Fruit fly (Drosophila melanogaster) whole organism, embryonic: ENCODE data around the gene Zw.

Experiments used
- Aef1 ChIP-seq: fragments of 200-800 bp; sonication (Bioruptor generic); IDR thresholded peaks from 3 replicates; pipeline ENCODE4 v1.3.6; 2022; ENCODE audit warnings: missing biosample characterization, missing genetic modification characterization
- Atf3 ChIP-seq: fragments of 200-800 bp; sonication (Bioruptor generic); optimal IDR thresholded peaks from 3 replicates; lab custom pipeline; 2016; ENCODE audit warnings: missing biosample characterization, missing genetic modification characterization
- Atf6 ChIP-seq: fragments of 200-800 bp; sonication (Bioruptor generic); IDR thresholded peaks from 2 replicates; pipeline ENCODE4 v1.3.6; 2022; ENCODE audit warnings: missing biosample characterization, missing genetic modification characterization
- CG11247 ChIP-seq: fragments of 200-800 bp; sonication (Bioruptor generic); IDR thresholded peaks from 2 replicates; pipeline ENCODE4 v1.3.6; 2022; ENCODE audit warnings: missing biosample characterization, missing genetic modification characterization
- CG11456 ChIP-seq: fragments of 200-800 bp; sonication (Bioruptor generic); IDR thresholded peaks from 3 replicates; pipeline ENCODE4 v1.3.6; 2022; ENCODE audit warnings: missing biosample characterization, missing genetic modification characterization
- CG14050 ChIP-seq: fragments of 200-800 bp; sonication (Bioruptor generic); IDR thresholded peaks from 3 replicates; pipeline ENCODE4 v1.3.6; 2022; ENCODE audit warnings: missing biosample characterization, missing genetic modification characterization
- CG14441 ChIP-seq: fragments of 200-800 bp; sonication (Bioruptor generic); IDR thresholded peaks from 2 replicates; pipeline ENCODE4 v1.3.6; 2022; ENCODE audit warnings: missing biosample characterization, missing genetic modification characterization
- CG1602 ChIP-seq: fragments of 200-800 bp; sonication (Bioruptor generic); optimal IDR thresholded peaks from 3 replicates; lab custom pipeline; 2016; ENCODE audit warnings: missing biosample characterization, missing genetic modification characterization
- CG2129 ChIP-seq: fragments of 200-800 bp; sonication (Bioruptor generic); IDR thresholded peaks from 2 replicates; pipeline ENCODE4 v1.3.6; 2022; ENCODE audit warnings: missing biosample characterization, missing genetic modification characterization; ENCODE audit not compliant: partially characterized antibody
- CG2875 ChIP-seq: fragments of 200-800 bp; sonication (Bioruptor generic); optimal IDR thresholded peaks from 2 replicates; lab custom pipeline; 2017; ENCODE audit warnings: missing biosample characterization, mild to moderate bottlenecking, missing genetic modification characterization, missing genetic modification reagents
- CG3995 ChIP-seq: fragments of 200-800 bp; sonication (Bioruptor generic); optimal IDR thresholded peaks from 3 replicates; lab custom pipeline; 2016; ENCODE audit warnings: missing biosample characterization, missing genetic modification characterization
- CG43689 ChIP-seq: fragments of 200-800 bp; sonication (Bioruptor generic); IDR thresholded peaks from 2 replicates; pipeline ENCODE4 v1.3.6; 2022; ENCODE audit warnings: missing biosample characterization, missing genetic modification characterization
- CG6272 ChIP-seq: fragments of 200-800 bp; sonication (Bioruptor generic); IDR thresholded peaks from 2 replicates; pipeline ENCODE4 v1.3.6; 2022; ENCODE audit warnings: missing biosample characterization, missing genetic modification characterization
- CG9609 ChIP-seq: fragments of 200-800 bp; sonication (Bioruptor generic); optimal IDR thresholded peaks from 3 replicates; lab custom pipeline; 2016; ENCODE audit warnings: missing biosample characterization, missing genetic modification characterization
- D ChIP-seq, 2 experiments: fragments of 200-800 bp in 1 of 2; fragments of >200 bp in 1 of 2; sonication (Bioruptor generic) in 1 of 2; optimal IDR thresholded peaks; 2 replicates in 1 of 2; 3 replicates in 1 of 2; lab custom pipeline; 2017; ENCODE audit warnings: mild to moderate bottlenecking in 1 of 2, missing biosample characterization in 1 of 2, missing genetic modification characterization in 1 of 2, missing genetic modification reagents in 1 of 2
- D19B ChIP-seq: fragments of 200-800 bp; sonication (Bioruptor generic); optimal IDR thresholded peaks from 2 replicates; lab custom pipeline; 2017; ENCODE audit warnings: missing biosample characterization, mild to moderate bottlenecking, missing genetic modification characterization
- Dfd ChIP-seq, 2 experiments: fragments of >200 bp; optimal IDR thresholded peaks; 2 replicates each; lab custom pipeline; 2017; ENCODE audit warnings: missing biosample characterization in 2 of 2, missing genetic modification characterization in 2 of 2
- Doc2 ChIP-seq: fragments of 200-800 bp; sonication (Bioruptor generic); IDR thresholded peaks from 2 replicates; pipeline ENCODE4 v1.3.6; 2022; ENCODE audit warnings: missing biosample characterization, missing genetic modification characterization
- Ets65A ChIP-seq: fragments of 200-800 bp; sonication (Bioruptor generic); peaks from one replicate; lab custom pipeline; 2016; ENCODE audit warnings: missing biosample characterization, missing genetic modification characterization
- Fer3 ChIP-seq: fragments of 200-800 bp; sonication (Bioruptor generic); optimal IDR thresholded peaks from 2 replicates; lab custom pipeline; 2018; ENCODE audit warnings: missing biosample characterization, mild to moderate bottlenecking, missing genetic modification characterization, moderate library complexity
- HHEX ChIP-seq: fragments of 200-800 bp; sonication (Bioruptor generic); optimal IDR thresholded peaks from 3 replicates; lab custom pipeline; 2017; ENCODE audit warnings: missing biosample characterization, mild to moderate bottlenecking, missing genetic modification characterization, missing genetic modification reagents
- Mad ChIP-seq: fragments of 200-800 bp; sonication (Bioruptor generic); optimal IDR thresholded peaks from 2 replicates; lab custom pipeline; 2016; ENCODE audit warnings: missing biosample characterization, missing genetic modification characterization
- Mes4 ChIP-seq: fragments of 200-800 bp; sonication (Bioruptor generic); optimal IDR thresholded peaks from 2 replicates; lab custom pipeline; 2016; ENCODE audit warnings: missing biosample characterization, missing genetic modification characterization
- Nf-YC ChIP-seq: fragments of 200-800 bp; optimal IDR thresholded peaks from 3 replicates; lab custom pipeline; 2019; ENCODE audit warnings: missing biosample characterization, mild to moderate bottlenecking, missing genetic modification characterization, moderate library complexity
- Rfx ChIP-seq: fragments of 200-800 bp; sonication (Bioruptor generic); IDR thresholded peaks from 2 replicates; pipeline ENCODE4 v1.3.6; 2022; ENCODE audit warnings: missing biosample characterization, missing genetic modification characterization
- Scr ChIP-seq: fragments of 200-800 bp; sonication (Bioruptor generic); IDR thresholded peaks from 2 replicates; pipeline ENCODE4 v1.3.6; 2022; ENCODE audit warnings: missing biosample characterization, missing genetic modification characterization; ENCODE audit not compliant: partially characterized antibody
- Six4 ChIP-seq: fragments of 200-800 bp; sonication (Bioruptor generic); optimal IDR thresholded peaks from 2 replicates; lab custom pipeline; 2016; ENCODE audit warnings: missing biosample characterization, missing genetic modification characterization
- Ssrp ChIP-seq: fragments of 200-800 bp; sonication (Bioruptor generic); optimal IDR thresholded peaks from 2 replicates; lab custom pipeline; 2018; ENCODE audit warnings: missing biosample characterization, mild to moderate bottlenecking, missing genetic modification characterization, moderate library complexity
- ase ChIP-seq: fragments of 200-800 bp; sonication (Bioruptor generic); IDR thresholded peaks from 3 replicates; pipeline ENCODE4 v1.3.6; 2022; ENCODE audit warnings: missing biosample characterization, missing genetic modification characterization
- bab2 ChIP-seq: fragments of 200-800 bp; sonication (Bioruptor generic); optimal IDR thresholded peaks from 2 replicates; lab custom pipeline; 2016; ENCODE audit warnings: missing biosample characterization, missing genetic modification characterization
- bowl ChIP-seq: fragments of 200-800 bp; sonication (Bioruptor generic); IDR thresholded peaks from 2 replicates; pipeline ENCODE4 v1.3.6; 2022; ENCODE audit warnings: missing biosample characterization, missing genetic modification characterization
- chif ChIP-seq, 2 experiments: fragments of 200-800 bp; sonication (Bioruptor generic); optimal IDR thresholded peaks; 3 replicates each; lab custom pipeline; 2016; ENCODE audit warnings: missing biosample characterization in 2 of 2, missing genetic modification characterization in 2 of 2
- corto ChIP-seq: fragments of 200-800 bp; sonication (Bioruptor generic); optimal IDR thresholded peaks from 2 replicates; lab custom pipeline; 2016; ENCODE audit warnings: missing biosample characterization, mild to moderate bottlenecking, missing genetic modification characterization, moderate library complexity
- crol ChIP-seq: fragments of 200-800 bp; sonication (Bioruptor generic); IDR thresholded peaks from 2 replicates; pipeline ENCODE4 v1.3.6; 2022; ENCODE audit warnings: missing biosample characterization, missing genetic modification characterization
- fd3F ChIP-seq: fragments of 200-800 bp; sonication (Bioruptor generic); optimal IDR thresholded peaks from 2 replicates; lab custom pipeline; 2018; ENCODE audit warnings: missing biosample characterization, mild to moderate bottlenecking, missing genetic modification characterization, moderate library complexity
- gsb ChIP-seq: fragments of 200-800 bp; sonication (Bioruptor generic); IDR thresholded peaks from 2 replicates; pipeline ENCODE4 v1.3.6; 2022; ENCODE audit warnings: missing biosample characterization, missing genetic modification characterization
- ham ChIP-seq: fragments of 200-800 bp; sonication (Bioruptor generic); IDR thresholded peaks from 2 replicates; pipeline ENCODE4 v1.3.6; 2022; ENCODE audit warnings: missing biosample characterization, missing genetic modification characterization
- nerfin-2 ChIP-seq: fragments of 200-800 bp; sonication (Bioruptor generic); IDR thresholded peaks from 2 replicates; pipeline ENCODE4 v1.3.6; 2022; ENCODE audit warnings: missing biosample characterization, missing genetic modification characterization; ENCODE audit not compliant: partially characterized antibody
- pfk ChIP-seq: fragments of 200-800 bp; sonication (Bioruptor generic); optimal IDR thresholded peaks from 2 replicates; lab custom pipeline; 2018; ENCODE audit warnings: missing biosample characterization, mild to moderate bottlenecking, missing genetic modification characterization, moderate library complexity
- pho ChIP-seq: fragments of 200-800 bp; sonication (Bioruptor generic); optimal IDR thresholded peaks from 2 replicates; lab custom pipeline; 2016; ENCODE audit warnings: missing biosample characterization, missing genetic modification characterization
- phol ChIP-seq: fragments of 200-800 bp; sonication (Bioruptor generic); optimal IDR thresholded peaks from 3 replicates; lab custom pipeline; 2018; ENCODE audit warnings: missing biosample characterization, mild to moderate bottlenecking, missing genetic modification characterization, moderate library complexity
- pum ChIP-seq: fragments of 200-800 bp; sonication (Bioruptor generic); optimal IDR thresholded peaks from 2 replicates; lab custom pipeline; 2016; ENCODE audit warnings: missing biosample characterization, missing genetic modification characterization
- row ChIP-seq: fragments of 200-800 bp; sonication (Bioruptor generic); IDR thresholded peaks from 3 replicates; pipeline ENCODE4 v1.3.6; 2022; ENCODE audit warnings: missing biosample characterization, missing genetic modification characterization
- sc ChIP-seq, 3 experiments: fragments of >200 bp in 2 of 3; fragments of 200-800 bp in 1 of 3; sonication (Bioruptor generic) in 1 of 3; optimal IDR thresholded peaks; 2 replicates in 2 of 3; 3 replicates in 1 of 3; lab custom pipeline; 2017; ENCODE audit warnings: mild to moderate bottlenecking in 1 of 3, missing biosample characterization in 1 of 3, missing genetic modification characterization in 1 of 3, missing genetic modification reagents in 1 of 3
- sens-2 ChIP-seq: fragments of 200-800 bp; sonication (Bioruptor generic); IDR thresholded peaks from 2 replicates; pipeline ENCODE4 v1.3.6; 2022; ENCODE audit warnings: missing biosample characterization, missing genetic modification characterization
- sna ChIP-seq: fragments of 200-800 bp; sonication (Bioruptor generic); IDR thresholded peaks from 2 replicates; pipeline ENCODE4 v1.3.6; 2022; ENCODE audit warnings: missing biosample characterization, missing genetic modification characterization; ENCODE audit not compliant: partially characterized antibody
- tgo ChIP-seq: fragments of 200-800 bp; sonication (Bioruptor generic); IDR thresholded peaks from 3 replicates; pipeline ENCODE4 v1.3.6; 2022; ENCODE audit warnings: missing biosample characterization, missing genetic modification characterization
- vnd ChIP-seq: fragments of 200-800 bp; sonication (Bioruptor generic); IDR thresholded peaks from 3 replicates; pipeline ENCODE4 v1.3.6; 2022; ENCODE audit warnings: missing biosample characterization, missing genetic modification characterization; ENCODE audit not compliant: partially characterized antibody
- yki ChIP-seq: fragments of >200 bp; optimal IDR thresholded peaks from 3 replicates; lab custom pipeline; 2018
- zen ChIP-seq: fragments of 200-800 bp; sonication (Bioruptor generic); optimal IDR thresholded peaks from 3 replicates; lab custom pipeline; 2018; ENCODE audit warnings: missing biosample characterization, mild to moderate bottlenecking, missing genetic modification characterization, moderate library complexity

The Zw gene

DNA sequence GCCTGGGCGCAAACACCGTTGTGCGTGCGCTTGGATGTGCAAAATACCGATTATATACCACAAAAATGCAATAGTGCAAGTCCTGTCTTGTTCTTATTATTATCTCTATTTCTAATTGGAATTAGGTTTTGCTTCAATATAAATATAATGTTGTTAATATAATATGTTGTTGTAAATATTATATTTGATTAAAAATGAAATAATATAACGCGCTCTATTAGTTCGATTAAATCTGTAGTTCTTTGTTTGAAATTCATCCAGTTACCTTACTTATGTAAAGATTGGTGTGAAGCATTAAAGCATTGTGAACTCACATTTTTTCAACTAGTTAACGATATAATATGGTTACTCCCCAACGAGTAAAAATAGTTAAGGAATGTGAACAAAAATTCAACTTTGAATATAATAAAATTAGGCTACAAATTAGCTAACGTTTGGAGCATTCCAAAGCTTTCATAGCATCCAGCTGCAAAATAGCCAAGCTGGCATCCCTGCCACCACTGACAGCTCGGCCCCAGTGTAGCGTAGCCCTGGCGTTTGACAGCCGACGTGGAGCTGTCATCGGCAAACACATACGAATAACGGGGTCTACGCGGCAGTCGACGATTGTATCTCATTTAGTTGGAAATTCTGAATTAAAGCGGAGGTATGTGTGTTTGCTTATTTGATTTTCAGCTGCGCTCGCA is 24.1 kb upstream of the Zw start, which contains the start of the genes CG12237 and Sec61gamma (continued):
- no peak for TF ChIP-seq crol (GFP tag; lab: Robert Waterston, UW)
- TF ChIP-seq ham, result no peak
- TF ChIP-seq Atf6 (GFP tag; lab: Robert Waterston, UW), result no peak
- no peak for TF ChIP-seq Doc2
- TF ChIP-seq tgo (GFP tag; lab: Robert Waterston, UW), result no peak
- TF ChIP-seq Nf-YC (tag; lab: Kevin White, UChicago), result peak; percentile 39
- TF ChIP-seq Atf3 (GFP tag; lab: Kevin White, UChicago), result no peak
- TF ChIP-seq bowl (GFP tag; lab: Robert Waterston, UW), result no peak
- no peak for TF ChIP-seq fd3F (GFP tag; lab: Kevin White, UChicago)
- no peak for TF ChIP-seq CG3995 (GFP tag; lab: Kevin White, UChicago)
- TF ChIP-seq CG11456 (GFP tag; lab: Robert Waterston, UW), result peak; percentile 62; the same call in 1 of the 3 replicates
- TF ChIP-seq CG9609, result peak; percentile 24
- no peak for TF ChIP-seq bab2
- no peak for TF ChIP-seq ase (GFP tag; lab: Robert Waterston, UW)
- no peak for TF ChIP-seq Dfd (GFP tag; optimal IDR thresholded peaks at IDR 0.05; lab: Kevin White, UChicago)
- no peak for TF ChIP-seq CG1602 (GFP tag; lab: Kevin White, UChicago)
- peak in 1 of 2 experiments; percentile 11 for TF ChIP-seq chif (GFP tag; optimal IDR thresholded peaks at IDR 0.05; lab: Kevin White, UChicago)
- TF ChIP-seq CG14441, result no peak
- TF ChIP-seq D19B (GFP tag; lab: Kevin White, UChicago), result no peak
- peak; percentile 1 for TF ChIP-seq Fer3 (tag; lab: Kevin White, UChicago)
- TF ChIP-seq CG2129 (GFP tag; lab: Robert Waterston, UW), result no peak
- no peak for TF ChIP-seq zen (tag; lab: Kevin White, UChicago)
- no peak for TF ChIP-seq CG2875
- no peak for TF ChIP-seq CG14050 (GFP tag; lab: Robert Waterston, UW)
- peak; percentile 10 for TF ChIP-seq pho
- TF ChIP-seq Aef1 (GFP tag; lab: Robert Waterston, UW), result no peak
- TF ChIP-seq corto, result no peak
- no peak for TF ChIP-seq Six4
- TF ChIP-seq yki (lab: Kevin White, UChicago), result no peak
- TF ChIP-seq HHEX (GFP tag; lab: Kevin White, UChicago), result peak; percentile 11
- TF ChIP-seq Rfx, result peak; percentile 72
- no peak for TF ChIP-seq vnd (GFP tag; lab: Robert Waterston, UW)
- no peak for TF ChIP-seq Scr (GFP tag; lab: Robert Waterston, UW)
- peak; percentile 13 for TF ChIP-seq pfk (GFP tag; lab: Kevin White, UChicago)
- TF ChIP-seq sens-2, result no peak
- peak; percentile 89 for TF ChIP-seq row (GFP tag; lab: Robert Waterston, UW)
- TF ChIP-seq CG11247 (GFP tag; lab: Robert Waterston, UW), result peak; percentile 46
- peak; percentile 26 for TF ChIP-seq Mes4 (GFP tag; lab: Kevin White, UChicago)
- TF ChIP-seq gsb (GFP tag; lab: Robert Waterston, UW), result no peak
- TF ChIP-seq Mad (GFP tag; lab: Kevin White, UChicago), result peak; percentile 9
- peak; percentile 59 for TF ChIP-seq Ets65A
- TF ChIP-seq pum (GFP tag; lab: Kevin White, UChicago), result no peak
- no peak for TF ChIP-seq sna (GFP tag; lab: Robert Waterston, UW)
- TF ChIP-seq sc (optimal IDR thresholded peaks at IDR 0.05; lab: Kevin White, UChicago), result no peak
- TF ChIP-seq sc (GFP tag; optimal IDR thresholded peaks at IDR 0.05; lab: Kevin White, UChicago), result no peak
- TF ChIP-seq nerfin-2 (GFP tag; lab: Robert Waterston, UW), result no peak
- peak; percentile 33 for TF ChIP-seq phol (tag; lab: Kevin White, UChicago)
- no peak for TF ChIP-seq D (optimal IDR thresholded peaks at IDR 0.05; lab: Kevin White, UChicago)
- TF ChIP-seq D (GFP tag; optimal IDR thresholded peaks at IDR 0.05; lab: Kevin White, UChicago), result no peak
- TF ChIP-seq Ssrp (tag; lab: Kevin White, UChicago), result no peak
- TF ChIP-seq CG43689 (GFP tag; lab: Robert Waterston, UW), result no peak
- no peak for TF ChIP-seq CG6272 (GFP tag; lab: Robert Waterston, UW)
